Worm (Caenorhabditis elegans): Measurements from ENCODE around the gene H06H21.11.

Gene H06H21.11

ce11 chrIV:4789445-4789844 is 17.7 kb downstream of the H06H21.11 start, which contains the start of gene R11E3.1:
Gene R11E3.1 (plus strand): TSS chrIV:4789745.
- TF ChIP-seq che-1 (tag; optimal IDR thresholded peaks at IDR 0.05), result no peak

ce11 chrIV:4788332-4788731 is 18.8 kb downstream of the H06H21.11 start, which contains the start of gene nhr-104:
Gene nhr-104 (minus strand): TSS chrIV:4788692.
- TF ChIP-seq npax-4 (tag; optimal IDR thresholded peaks at IDR 0.05), result no peak
- peak; percentile 29 for TF ChIP-seq elt-2 (tag; optimal IDR thresholded peaks at IDR 0.05)

DNA sequence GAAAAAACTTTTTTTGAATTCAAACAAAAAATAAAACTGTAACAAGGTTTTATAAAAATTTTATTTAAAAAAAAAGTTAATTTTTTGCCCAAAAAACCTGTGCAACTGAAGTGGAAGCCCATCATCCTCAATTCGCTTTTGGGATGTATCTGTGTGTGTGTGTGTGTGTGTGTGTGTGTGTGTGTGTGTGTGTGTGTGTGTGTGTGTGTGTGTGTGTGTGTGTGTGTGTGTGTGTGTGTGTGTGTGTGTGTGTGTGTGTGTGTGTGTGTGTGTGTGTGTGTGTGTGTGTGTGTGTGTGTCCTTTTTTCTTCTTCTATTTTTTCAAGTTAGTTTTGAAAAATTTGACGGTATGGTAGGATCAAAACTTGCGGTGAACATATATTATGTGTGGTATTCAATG is 22.4 kb downstream of the H06H21.11 start:
- peak; percentile 19 for TF ChIP-seq gmeb-2 (tag; optimal IDR thresholded peaks at IDR 0.05)

ce11 chrIV:4781123-4781522 is 26.0 kb downstream of the H06H21.11 start:
- TF ChIP-seq nfya-1 (tag; optimal IDR thresholded peaks at IDR 0.05) (peak; percentile 4), elt-2 (tag; optimal IDR thresholded peaks at IDR 0.05) (peak; percentile 23), elt-4 (tag; optimal IDR thresholded peaks at IDR 0.05) (no peak), ceh-18 (tag; optimal IDR thresholded peaks at IDR 0.05) (peak; percentile 3), che-1 (tag; optimal IDR thresholded peaks at IDR 0.05) (no peak), madf-2 (tag; optimal IDR thresholded peaks at IDR 0.05) (peak; percentile 15)

- TF ChIP-seq T23F11.4 (GFP tag; optimal IDR thresholded peaks at IDR 0.05) (no peak), ceh-14 (tag; optimal IDR thresholded peaks at IDR 0.05) (no peak), ttx-3 (tag; optimal IDR thresholded peaks at IDR 0.05) (no peak), elt-2 (tag; optimal IDR thresholded peaks at IDR 0.05) (no peak), hlh-15 (tag; optimal IDR thresholded peaks at IDR 0.05) (no peak), unc-86 (tag; optimal IDR thresholded peaks at IDR 0.05) (no peak), ceh-45 (GFP tag; IDR thresholded peaks at IDR 0.05) (no peak), che-1 (tag; optimal IDR thresholded peaks at IDR 0.05) (no peak), npax-4 (tag; optimal IDR thresholded peaks at IDR 0.05) (no peak), ceh-2 (tag; optimal IDR thresholded peaks at IDR 0.05) (no peak), fkh-6 (tag; optimal IDR thresholded peaks at IDR 0.05) (no peak), hlh-6 (tag; optimal IDR thresholded peaks at IDR 0.05) (no peak), ama-1 (optimal IDR thresholded peaks at IDR 0.05) (no peak), lin-11 (tag; optimal IDR thresholded peaks at IDR 0.05) (no peak), C08G9.2 (tag; optimal IDR thresholded peaks at IDR 0.05) (no peak), madf-2 (tag; optimal IDR thresholded peaks at IDR 0.05) (no peak), Y22D7AL.16 (tag; optimal IDR thresholded peaks at IDR 0.05) (no peak), ceh-48 (tag; optimal IDR thresholded peaks at IDR 0.05) (no peak), elt-4 (tag; optimal IDR thresholded peaks at IDR 0.05) (no peak), K02D7.2 (tag; optimal IDR thresholded peaks at IDR 0.05) (no peak)
Observed at ce11 chrIV:4780129-4780528, 27.0 kb downstream of the H06H21.11 start, which contains the start of gene set-15. Gene set-15 (minus strand): TSS chrIV:4780229.

- TF ChIP-seq sdc-2 (tag; optimal IDR thresholded peaks at IDR 0.05) (no peak), fkh-6 (tag; optimal IDR thresholded peaks at IDR 0.05) (no peak), odd-2 (tag; optimal IDR thresholded peaks at IDR 0.05) (no peak), nfya-1 (tag; optimal IDR thresholded peaks at IDR 0.05) (peak; percentile 96)
Observed at ce11 chrIV:4776501-4776900, 30.6 kb downstream of the H06H21.11 start.

ce11 chrIV:4776001-4776400 is 31.1 kb downstream of the H06H21.11 start, which contains the start of gene R11E3.19:
Gene R11E3.19 (minus strand): TSS chrIV:4776101.
- TF ChIP-seq K09A11.1 (tag; optimal IDR thresholded peaks at IDR 0.05; ENCODE audit: insufficient read depth) (no peak), ceh-31 (tag; optimal IDR thresholded peaks at IDR 0.05) (no peak), ttx-3 (tag; optimal IDR thresholded peaks at IDR 0.05) (no peak), F13H6.1 (tag; optimal IDR thresholded peaks at IDR 0.05) (no peak), ceh-6 (GFP tag; optimal IDR thresholded peaks at IDR 0.05) (no peak), unc-42 (tag; optimal IDR thresholded peaks at IDR 0.05) (no peak), nfya-1 (tag; optimal IDR thresholded peaks at IDR 0.05) (no peak)

Measured in whole organism, late embryonic.